Worm (Caenorhabditis elegans) whole organism, mixed stage, embryonic: ENCODE results near the gene Y110A2AL.4.

Source experiments
- ceh-83 ChIP-seq: fragments of 200-800 bp; sonication (Bioruptor generic); optimal IDR thresholded peaks from 2 replicates; lab custom pipeline; 2018; ENCODE audit warnings: mild to moderate bottlenecking, missing genetic modification characterization, missing compliant biosample characterization
- elt-1 ChIP-seq: sonication (generic microtip); optimal IDR thresholded peaks from 2 replicates; lab custom pipeline; 2017; ENCODE audit warnings: missing genetic modification characterization, mild to moderate bottlenecking, missing compliant biosample characterization, antibody characterized with exemption, moderate library complexity, borderline replicate concordance; ENCODE audit not compliant: insufficient read depth
- lsy-2 ChIP-seq: fragments of 150-350 bp; optimal IDR thresholded peaks from 2 replicates; lab custom pipeline; 2014; ENCODE audit warnings: missing biosample characterization, missing genetic modification characterization

ce11 chrII:2878909-2879308, 39.8 kb downstream of the Y110A2AL.4 start:
- TF ChIP-seq elt-1 (tag; lab: Kevin White, UChicago): no peak
- no peak for TF ChIP-seq lsy-2
- no peak for TF ChIP-seq ceh-83 (GFP tag; lab: Kevin White, UChicago)
